Fruit fly (Drosophila melanogaster): ENCODE measurements around the gene Pgk.

dm6 chr2L:2800956-2801776 is 48.3 kb upstream of the Pgk start:
- TF ChIP-seq dsx (GFP tag; optimal IDR thresholded peaks at IDR 0.05; ENCODE audit: poor library complexity, severe bottlenecking): no peak
- TF ChIP-seq vri (GFP tag; optimal IDR thresholded peaks at IDR 0.05): no peak
- no peak for TF ChIP-seq Sox102F (GFP tag; optimal IDR thresholded peaks at IDR 0.05)
- TF ChIP-seq CG4318 (GFP tag; optimal IDR thresholded peaks at IDR 0.05): no peak
- no peak for TF ChIP-seq CG31627 (GFP tag; optimal IDR thresholded peaks at IDR 0.05)
- TF ChIP-seq Ets96B (tag; optimal IDR thresholded peaks at IDR 0.05): no peak
- TF ChIP-seq CG8119 (GFP tag; IDR thresholded peaks at IDR 0.05): no peak
- no peak for TF ChIP-seq CG6792 (GFP tag; optimal IDR thresholded peaks at IDR 0.05)
- TF ChIP-seq CG10669 (GFP tag; optimal IDR thresholded peaks at IDR 0.05): no peak

Data from whole organism, prepupa.